Fruit fly (Drosophila melanogaster) whole organism, wandering third instar larva: ENCODE results near the gene CycJ.

Source experiments
- CG32264 ChIP-seq: fragments of 200-800 bp; sonication (Bioruptor generic); optimal IDR thresholded peaks from 2 replicates; lab custom pipeline; 2016; ENCODE audit warnings: missing biosample characterization, missing genetic modification characterization
- CG9705 ChIP-seq: fragments of 200-800 bp; sonication (Bioruptor generic); optimal IDR thresholded peaks from 2 replicates; lab custom pipeline; 2018; ENCODE audit warnings: missing biosample characterization, mild to moderate bottlenecking, missing genetic modification characterization
- Dfd ChIP-seq: fragments of >200 bp; optimal IDR thresholded peaks from 2 replicates; lab custom pipeline; 2017; ENCODE audit warnings: missing biosample characterization, missing genetic modification characterization
- Dif ChIP-seq: fragments of 200-275, 200-300 bp; sonication (Bioruptor generic); optimal IDR thresholded peaks from 2 replicates; lab custom pipeline; 2018; ENCODE audit warnings: missing biosample characterization, missing genetic modification characterization; ENCODE audit not compliant: partially characterized antibody
- GATAd ChIP-seq: sonication (Bioruptor generic); optimal IDR thresholded peaks from 2 replicates; lab custom pipeline; 2016; ENCODE audit warnings: missing biosample characterization, missing genetic modification characterization
- HLH106 ChIP-seq: fragments of 200-800 bp; optimal IDR thresholded peaks from 3 replicates; lab custom pipeline; 2019; ENCODE audit warnings: missing biosample characterization, mild to moderate bottlenecking, missing genetic modification characterization, moderate library complexity
- Hnf4 ChIP-seq: fragments of 200-800 bp; sonication (Bioruptor generic); optimal IDR thresholded peaks from 2 replicates; lab custom pipeline; 2016; ENCODE audit warnings: missing biosample characterization, mild to moderate bottlenecking, missing genetic modification characterization
- Hr78 ChIP-seq: fragments of >200 bp; optimal IDR thresholded peaks from 2 replicates; lab custom pipeline; 2017; ENCODE audit warnings: missing biosample characterization, missing genetic modification characterization
- Hr83 ChIP-seq: fragments of 200-300 bp; sonication (Bioruptor generic); optimal IDR thresholded peaks from 2 replicates; lab custom pipeline; 2016; ENCODE audit warnings: missing biosample characterization, mild to moderate bottlenecking, missing genetic modification characterization, moderate library complexity; ENCODE audit not compliant: poor library complexity, severe bottlenecking
- Mio ChIP-seq: sonication (Bioruptor generic); optimal IDR thresholded peaks from 2 replicates; lab custom pipeline; 2016; ENCODE audit warnings: missing biosample characterization, missing genetic modification characterization
- Myc ChIP-seq: fragments of >200 bp; optimal IDR thresholded peaks from 2 replicates; lab custom pipeline; 2017
- N ChIP-seq: fragments of >200 bp; optimal IDR thresholded peaks from 2 replicates; lab custom pipeline; 2018; ENCODE audit warnings: missing biosample characterization, missing external identifiers, missing genetic modification characterization
- OdsH ChIP-seq: fragments of 200-800 bp; sonication (Bioruptor generic); optimal IDR thresholded peaks from 2 replicates; lab custom pipeline; 2016; ENCODE audit warnings: missing biosample characterization, mild to moderate bottlenecking, missing genetic modification characterization
- Rel ChIP-seq, 2 experiments: fragments of 200-800 bp; sonication (Bioruptor generic) in 1 of 2; optimal IDR thresholded peaks; 2 replicates in 1 of 2; 3 replicates in 1 of 2; lab custom pipeline; 2016 to 2019; ENCODE audit warnings: mild to moderate bottlenecking in 2 of 2, missing biosample characterization in 2 of 2, missing genetic modification characterization in 2 of 2, moderate library complexity in 1 of 2
- Sp1 ChIP-seq: fragments of 200-800 bp; sonication (Bioruptor generic); optimal IDR thresholded peaks from 3 replicates; lab custom pipeline; 2019; ENCODE audit warnings: missing biosample characterization, mild to moderate bottlenecking, missing genetic modification characterization, moderate library complexity
- Vsx2 ChIP-seq: fragments of 200-300, 225-300 bp; sonication (Bioruptor generic); optimal IDR thresholded peaks from 2 replicates; lab custom pipeline; 2018; ENCODE audit warnings: missing biosample characterization, missing genetic modification characterization; ENCODE audit not compliant: partially characterized antibody
- br ChIP-seq: fragments of 200-800 bp; sonication (Bioruptor generic); optimal IDR thresholded peaks from 2 replicates; lab custom pipeline; 2016; ENCODE audit warnings: missing biosample characterization, missing genetic modification characterization
- dl ChIP-seq, 2 experiments: fragments of 175-275, 200-275 bp in 1 of 2; fragments of 200-275 bp in 1 of 2; sonication (Bioruptor generic); optimal IDR thresholded peaks; lab custom pipeline; 2018; ENCODE audit warnings: mild to moderate bottlenecking in 2 of 2, missing biosample characterization in 2 of 2, missing genetic modification characterization in 2 of 2, moderate library complexity in 2 of 2; ENCODE audit not compliant: partially characterized antibody in 2 of 2, insufficient read depth in 1 of 2
- dmrt93B ChIP-seq: fragments of 200-800 bp; sonication (Bioruptor generic); optimal IDR thresholded peaks from 2 replicates; lab custom pipeline; 2018; ENCODE audit warnings: missing biosample characterization, mild to moderate bottlenecking, missing genetic modification characterization
- dsf ChIP-seq: sonication (Bioruptor generic); optimal IDR thresholded peaks from 2 replicates; lab custom pipeline; 2016; ENCODE audit warnings: missing biosample characterization, missing genetic modification characterization, borderline replicate concordance
- ey ChIP-seq: fragments of 200-800 bp; sonication (Bioruptor generic); optimal IDR thresholded peaks from 2 replicates; lab custom pipeline; 2016; ENCODE audit warnings: missing biosample characterization, missing genetic modification characterization
- foxo ChIP-seq, 2 experiments: fragments of 200-800 bp; sonication (Bioruptor generic); optimal IDR thresholded peaks; 2 replicates in 1 of 2; 3 replicates in 1 of 2; lab custom pipeline; 2016 to 2017; ENCODE audit warnings: missing biosample characterization in 2 of 2, missing genetic modification characterization in 2 of 2
- fru ChIP-seq: fragments of 200-800 bp; sonication (Bioruptor generic); optimal IDR thresholded peaks from 3 replicates; lab custom pipeline; 2016; ENCODE audit warnings: missing biosample characterization, mild to moderate bottlenecking, missing genetic modification characterization
- h ChIP-seq: fragments of 200-800 bp; sonication (Bioruptor generic); optimal IDR thresholded peaks from 3 replicates; lab custom pipeline; 2016; ENCODE audit warnings: missing biosample characterization, mild to moderate bottlenecking, missing genetic modification characterization
- jim ChIP-seq: fragments of 175-275, 200-325 bp; sonication (Bioruptor generic); optimal IDR thresholded peaks from 2 replicates; lab custom pipeline; 2016; ENCODE audit warnings: missing biosample characterization, mild to moderate bottlenecking, missing genetic modification characterization
- lola ChIP-seq: fragments of >200 bp; optimal IDR thresholded peaks from 2 replicates; lab custom pipeline; 2017; ENCODE audit warnings: missing biosample characterization, missing genetic modification characterization
- pan ChIP-seq: fragments of >200 bp; optimal IDR thresholded peaks from 2 replicates; lab custom pipeline; 2017
- psq ChIP-seq: fragments of 200-800 bp; sonication (Bioruptor generic); optimal IDR thresholded peaks from 3 replicates; lab custom pipeline; 2017; ENCODE audit warnings: missing biosample characterization, mild to moderate bottlenecking, missing genetic modification characterization, moderate library complexity
- rgr ChIP-seq: fragments of 200-800 bp; sonication (Bioruptor generic); optimal IDR thresholded peaks from 3 replicates; lab custom pipeline; 2016; ENCODE audit warnings: missing biosample characterization, mild to moderate bottlenecking, missing genetic modification characterization
- sage ChIP-seq: fragments of 200-800 bp; sonication (Bioruptor generic); optimal IDR thresholded peaks from 2 replicates; lab custom pipeline; 2016; ENCODE audit warnings: missing biosample characterization, mild to moderate bottlenecking, missing genetic modification characterization
- sv ChIP-seq: fragments of 200-800 bp; sonication (Bioruptor generic); optimal IDR thresholded peaks from 3 replicates; lab custom pipeline; 2016; ENCODE audit warnings: missing biosample characterization, missing genetic modification characterization
- tai ChIP-seq: sonication (Bioruptor generic); optimal IDR thresholded peaks from 2 replicates; lab custom pipeline; 2016; ENCODE audit warnings: missing biosample characterization, missing genetic modification characterization
- usp ChIP-seq: fragments of >200 bp; optimal IDR thresholded peaks from 2 replicates; lab custom pipeline; 2017; ENCODE audit warnings: missing biosample characterization, missing genetic modification characterization
- woc ChIP-seq: sonication (Bioruptor generic); optimal IDR thresholded peaks from 2 replicates; lab custom pipeline; 2016; ENCODE audit warnings: missing biosample characterization, mild to moderate bottlenecking, missing genetic modification characterization

CycJ gene

DNA sequence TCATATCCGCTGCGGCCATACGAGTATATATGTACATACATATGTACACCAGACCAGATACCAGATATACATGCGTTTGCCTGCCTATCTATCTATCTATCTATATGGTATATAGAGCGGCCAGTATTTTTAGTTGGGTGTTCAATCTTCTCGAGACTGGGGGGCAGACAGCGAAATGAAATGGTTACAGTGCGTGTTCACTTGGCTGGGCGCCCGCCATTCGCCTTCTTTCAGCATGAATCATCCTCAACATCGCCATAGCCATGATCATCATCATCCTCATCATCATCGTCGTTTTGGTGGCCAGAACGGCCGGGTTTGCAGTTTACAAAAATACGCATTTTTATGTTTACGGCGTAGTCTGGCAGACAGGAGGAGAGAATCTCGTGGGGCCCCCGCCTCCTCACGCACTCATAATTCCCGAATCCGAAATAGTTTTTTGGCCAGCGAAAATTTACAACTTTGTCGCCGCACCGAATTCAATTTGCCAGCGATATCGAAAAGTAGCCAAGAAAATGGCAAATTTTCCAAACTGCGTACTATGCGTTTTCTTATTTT is 10.1 kb upstream of the CycJ start:
- TF ChIP-seq OdsH (GFP tag; lab: Kevin White, UChicago) (no peak), rgr (GFP tag; lab: Kevin White, UChicago) (no peak), sv (GFP tag; lab: Kevin White, UChicago) (no peak), woc (GFP tag; lab: Kevin White, UChicago) (no peak)

DNA sequence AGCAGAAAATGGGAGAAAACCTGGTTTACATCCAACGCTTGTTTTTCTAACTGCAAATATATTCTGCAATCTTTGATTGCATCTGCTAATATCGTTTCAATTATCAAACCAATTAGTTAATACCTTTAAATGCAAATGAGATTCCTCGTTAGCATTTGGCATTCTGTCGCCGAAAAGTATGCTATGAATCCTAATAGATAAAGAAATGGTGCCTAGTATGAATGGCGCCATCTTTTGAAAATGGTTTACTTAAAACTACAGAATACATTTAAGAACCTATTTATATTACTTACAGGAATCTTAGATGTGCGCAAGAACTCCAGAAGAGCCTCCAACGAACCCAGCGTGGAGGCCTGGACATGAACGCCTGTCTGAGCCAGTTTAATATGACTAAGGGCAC is 9.3 kb upstream of the CycJ start:
- TF ChIP-seq Mio (GFP tag; lab: Kevin White, UChicago) (no peak), Hnf4 (GFP tag; lab: Kevin White, UChicago) (no peak), sage (GFP tag; lab: Kevin White, UChicago) (no peak), Myc (lab: Kevin White, UChicago) (no peak), N (GFP tag; lab: Kevin White, UChicago) (no peak), usp (no peak), rgr (GFP tag; lab: Kevin White, UChicago) (no peak), tai (GFP tag; lab: Kevin White, UChicago) (no peak), fru (GFP tag; lab: Kevin White, UChicago) (no peak)
- TF ChIP-seq, all 38 proteins: peak for 0

- peak; percentile 66 for TF ChIP-seq woc (GFP tag; lab: Kevin White, UChicago)
- TF ChIP-seq ey: peak; percentile 51
- no peak for TF ChIP-seq dsf (GFP tag; lab: Kevin White, UChicago)
- TF ChIP-seq br (GFP tag; lab: Kevin White, UChicago): peak; percentile 62
- no peak for TF ChIP-seq Vsx2 (GFP tag; lab: Kevin White, UChicago)
- peak; percentile 83 for TF ChIP-seq Sp1 (GFP tag; lab: Kevin White, UChicago)
- TF ChIP-seq dmrt93B (GFP tag; lab: Kevin White, UChicago): peak; percentile 67
- TF ChIP-seq jim (GFP tag; lab: Kevin White, UChicago): no peak
- peak; percentile 67 for TF ChIP-seq fru (GFP tag; lab: Kevin White, UChicago)
- TF ChIP-seq N (GFP tag; lab: Kevin White, UChicago): no peak
- no peak for TF ChIP-seq Hr83 (GFP tag; lab: Kevin White, UChicago)
- TF ChIP-seq HLH106 (tag; lab: Kevin White, UChicago): peak; percentile 81
- TF ChIP-seq OdsH (GFP tag; lab: Kevin White, UChicago): peak; percentile 67
- no peak for TF ChIP-seq dl (GFP tag; optimal IDR thresholded peaks at IDR 0.05; lab: Kevin White, UChicago; ENCODE audit: insufficient read depth in 1 of 2, partially characterized antibody in 2 of 2)
- TF ChIP-seq tai (GFP tag; lab: Kevin White, UChicago): no peak
- TF ChIP-seq psq: peak; percentile 73
- TF ChIP-seq Rel (GFP tag; optimal IDR thresholded peaks at IDR 0.05; lab: Kevin White, UChicago): no peak
- TF ChIP-seq Rel (tag; optimal IDR thresholded peaks at IDR 0.05; lab: Kevin White, UChicago): peak; percentile 65
- TF ChIP-seq pan (lab: Kevin White, UChicago): peak; percentile 71
- no peak for TF ChIP-seq Dif (GFP tag; lab: Kevin White, UChicago)
- TF ChIP-seq GATAd: no peak
- TF ChIP-seq usp: no peak
- no peak for TF ChIP-seq Hr78
- peak; percentile 17 for TF ChIP-seq CG9705 (GFP tag; lab: Kevin White, UChicago)
- peak in 1 of 2 experiments; percentile 80 for TF ChIP-seq foxo (GFP tag; optimal IDR thresholded peaks at IDR 0.05; lab: Kevin White, UChicago)
- no peak for TF ChIP-seq CG32264 (GFP tag; lab: Kevin White, UChicago)
- TF ChIP-seq h (GFP tag; lab: Kevin White, UChicago): peak; percentile 58
- no peak for TF ChIP-seq sage (GFP tag; lab: Kevin White, UChicago)
- peak; percentile 49 for TF ChIP-seq sv (GFP tag; lab: Kevin White, UChicago)
- TF ChIP-seq Mio (GFP tag; lab: Kevin White, UChicago): no peak
- TF ChIP-seq lola (GFP tag; lab: Kevin White, UChicago): no peak
- TF ChIP-seq Dfd (GFP tag; lab: Kevin White, UChicago): no peak
- no peak for TF ChIP-seq Myc (lab: Kevin White, UChicago)
- TF ChIP-seq rgr (GFP tag; lab: Kevin White, UChicago): peak; percentile 78
Observed at dm6 chr3L:3460402-3461027, 5.7 kb upstream of the CycJ start, which contains the start of gene eIF5B. Gene eIF5B, minus strand, starts transcription at chr3L:3460977.
